Fruit fly (Drosophila melanogaster) whole organism: Measurements from ENCODE around the gene CG43317.

Source experiments
- CG8478 ChIP-seq: fragments of >200 bp; optimal IDR thresholded peaks from 2 replicates; lab custom pipeline; 2018; ENCODE audit warnings: inconsistent platforms
- Dll ChIP-seq: fragments of >200 bp; optimal IDR thresholded peaks from 2 replicates; lab custom pipeline; 2017
- EcR ChIP-seq, 2 experiments: fragments of >200 bp; optimal IDR thresholded peaks; 2 replicates each; lab custom pipeline; 2017; ENCODE audit warnings: missing biosample characterization in 2 of 2, missing genetic modification characterization in 2 of 2, missing genetic modification reagents in 2 of 2
- pan ChIP-seq: fragments of >200 bp; optimal IDR thresholded peaks from 2 replicates; lab custom pipeline; 2017
- psq ChIP-seq: fragments of >200 bp; optimal IDR thresholded peaks from 2 replicates; lab custom pipeline; 2017
- usp ChIP-seq: fragments of >200 bp; optimal IDR thresholded peaks from 2 replicates; lab custom pipeline; 2017; ENCODE audit warnings: missing biosample characterization, missing genetic modification characterization, mixed read lengths

- TF ChIP-seq EcR (GFP tag; optimal IDR thresholded peaks at IDR 0.05; lab: Kevin White, UChicago) (no peak), CG8478 (lab: Kevin White, UChicago) (no peak), psq (lab: Kevin White, UChicago) (no peak), pan (lab: Kevin White, UChicago) (no peak), Dll (lab: Kevin White, UChicago) (no peak), usp (GFP tag; lab: Kevin White, UChicago) (no peak)
These were observed at the start of gene CG43317, which contains the start of gene Arpc3A for dm6 chr3R:15834375-15835031.
